Fruit fly (Drosophila melanogaster): Measurements from ENCODE around the gene CG12990.

- TF ChIP-seq ey (GFP tag; optimal IDR thresholded peaks at IDR 0.05) (no peak), Hr83 (GFP tag; optimal IDR thresholded peaks at IDR 0.05; ENCODE audit: poor library complexity, severe bottlenecking) (no peak), psq (GFP tag; optimal IDR thresholded peaks at IDR 0.05) (no peak), HLH106 (tag; optimal IDR thresholded peaks at IDR 0.05) (no peak), fru (GFP tag; optimal IDR thresholded peaks at IDR 0.05) (peak; percentile 16), Hr78 (GFP tag; optimal IDR thresholded peaks at IDR 0.05) (no peak), usp (GFP tag; optimal IDR thresholded peaks at IDR 0.05) (no peak), dsf (GFP tag; optimal IDR thresholded peaks at IDR 0.05; ENCODE audit: borderline replicate concordance) (no peak), Dif (GFP tag; optimal IDR thresholded peaks at IDR 0.05; ENCODE audit: partially characterized antibody) (no peak), dmrt93B (GFP tag; optimal IDR thresholded peaks at IDR 0.05) (no peak)
Observed at dm6 chrX:17720261-17721052, 48.8 kb upstream of the CG12990 start.
